Worm (Caenorhabditis elegans) whole organism, L4 larva: ENCODE measurements around the gene uda-1.

Source experiments
- F49E8.2 ChIP-seq: sonication (generic microtip); optimal IDR thresholded peaks from 2 replicates; lab custom pipeline; 2016; ENCODE audit warnings: missing compliant biosample characterization, mild to moderate bottlenecking, missing genetic modification characterization, borderline replicate concordance
- T26A8.4 ChIP-seq: fragments of 200-800 bp; sonication (Bioruptor generic); IDR thresholded peaks from 2 replicates; pipeline ENCODE4 v1.3.6; 2022; ENCODE audit warnings: missing genetic modification characterization, missing compliant biosample characterization
- Y105C5A.15 ChIP-seq: fragments of 200-800 bp; sonication (Bioruptor generic); IDR thresholded peaks from 2 replicates; pipeline ENCODE4 v1.3.6; 2022; ENCODE audit warnings: missing genetic modification characterization, missing compliant biosample characterization
- aly-2 ChIP-seq: sonication (generic microtip); optimal IDR thresholded peaks from 2 replicates; lab custom pipeline; 2018; ENCODE audit warnings: missing biosample characterization, missing genetic modification characterization
- ama-1 ChIP-seq: fragments of 150-350 bp; optimal IDR thresholded peaks from 2 replicates; lab custom pipeline; 2014; ENCODE audit warnings: inconsistent platforms, mixed read lengths
- arid-1 ChIP-seq: fragments of 200-800 bp; sonication (Bioruptor generic); conservative IDR thresholded peaks from 2 replicates; pipeline ENCODE4 v1.3.6; 2022; ENCODE audit warnings: missing genetic modification reagents, missing genetic modification characterization, missing compliant biosample characterization
- daf-16 ChIP-seq, 3 experiments: sonication (generic microtip); optimal IDR thresholded peaks; 2 replicates each; lab custom pipeline; 2016 to 2017; ENCODE audit warnings: missing genetic modification characterization in 3 of 3, missing genetic modification reagents in 3 of 3, mild to moderate bottlenecking in 2 of 3, missing compliant biosample characterization in 2 of 3, missing biosample characterization in 1 of 3, moderate library complexity in 1 of 3
- dmd-6 ChIP-seq: fragments of 200-800 bp; sonication (Bioruptor generic); IDR thresholded peaks from 2 replicates; pipeline ENCODE4 v1.3.6; 2022; ENCODE audit warnings: missing genetic modification reagents, missing genetic modification characterization, missing compliant biosample characterization
- dpl-1 ChIP-seq: fragments of 150-350 bp; optimal IDR thresholded peaks from 2 replicates; lab custom pipeline; 2014; ENCODE audit warnings: missing biosample characterization, missing genetic modification reagents, missing genetic modification characterization
- egl-27 ChIP-seq: sonication (generic microtip); optimal IDR thresholded peaks from 3 replicates; lab custom pipeline; 2017; ENCODE audit warnings: missing biosample characterization, missing genetic modification reagents, missing genetic modification characterization
- gei-8 ChIP-seq: fragments of 200-800 bp; sonication (Bioruptor generic); optimal IDR thresholded peaks from 2 replicates; lab custom pipeline; 2018; ENCODE audit warnings: mild to moderate bottlenecking, missing genetic modification characterization, missing compliant biosample characterization
- hif-1 ChIP-seq, 2 experiments: sonication (generic microtip); optimal IDR thresholded peaks; 2 replicates each; lab custom pipeline; 2016 to 2017; ENCODE audit warnings: missing compliant biosample characterization in 2 of 2, missing genetic modification characterization in 2 of 2, missing genetic modification reagents in 2 of 2, missing genotype in 2 of 2, mild to moderate bottlenecking in 1 of 2
- hlh-11 ChIP-seq: fragments of 200-800 bp; sonication (Bioruptor generic); optimal IDR thresholded peaks from 2 replicates; lab custom pipeline; 2018; ENCODE audit warnings: mild to moderate bottlenecking, missing genetic modification characterization, missing compliant biosample characterization
- hlh-30 ChIP-seq: sonication (generic microtip); optimal IDR thresholded peaks from 2 replicates; lab custom pipeline; 2017; ENCODE audit warnings: antibody characterized with exemption, mild to moderate bottlenecking, missing genetic modification characterization, missing compliant biosample characterization; ENCODE audit not compliant: insufficient read depth
- hmg-1.1 ChIP-seq: fragments of 200-800 bp; sonication (Bioruptor generic); IDR thresholded peaks from 2 replicates; pipeline ENCODE4 v1.3.6; 2022; ENCODE audit warnings: missing genetic modification reagents, missing genetic modification characterization, missing compliant biosample characterization
- lim-7 ChIP-seq: fragments of 200-800 bp; sonication (Bioruptor generic); IDR thresholded peaks from 2 replicates; pipeline ENCODE4 v1.3.6; 2022; ENCODE audit warnings: missing genetic modification characterization, missing compliant biosample characterization
- lin-13 ChIP-seq: fragments of 150-350 bp; optimal IDR thresholded peaks from 2 replicates; lab custom pipeline; 2014; ENCODE audit warnings: missing biosample characterization, missing genetic modification reagents, missing genetic modification characterization
- lin-38 ChIP-seq: fragments of 200-800 bp; sonication (Bioruptor generic); IDR thresholded peaks from 2 replicates; pipeline ENCODE4 v1.3.6; 2022; ENCODE audit warnings: missing genetic modification reagents, missing genetic modification characterization, missing compliant biosample characterization
- lir-3 ChIP-seq: sonication (generic microtip); optimal IDR thresholded peaks from 2 replicates; lab custom pipeline; 2016; ENCODE audit warnings: mild to moderate bottlenecking, missing genetic modification characterization, missing compliant biosample characterization
- mdl-1 ChIP-seq, 2 experiments: fragments of 150-350 bp in 1 of 2; sonication (generic microtip) in 1 of 2; optimal IDR thresholded peaks; 2 replicates each; lab custom pipeline; 2014 to 2017; ENCODE audit warnings: missing biosample characterization in 2 of 2, missing genetic modification characterization in 2 of 2
- mxl-3 ChIP-seq: fragments of 200-800 bp; sonication (Bioruptor generic); optimal IDR thresholded peaks from 2 replicates; lab custom pipeline; 2018; ENCODE audit warnings: mild to moderate bottlenecking, missing genetic modification characterization, missing compliant biosample characterization
- nhr-102 ChIP-seq: sonication (generic microtip); optimal IDR thresholded peaks from 2 replicates; lab custom pipeline; 2016; ENCODE audit warnings: mild to moderate bottlenecking, missing genetic modification characterization, moderate library complexity, missing compliant biosample characterization
- nhr-11 ChIP-seq: fragments of 150-350 bp; optimal IDR thresholded peaks from 2 replicates; lab custom pipeline; 2014; ENCODE audit warnings: missing biosample characterization, missing genetic modification characterization
- nhr-111 ChIP-seq: fragments of 200-800 bp; sonication (Bioruptor generic); optimal IDR thresholded peaks from 2 replicates; lab custom pipeline; 2018; ENCODE audit warnings: mild to moderate bottlenecking, missing genetic modification characterization, missing compliant biosample characterization
- nhr-25 ChIP-seq: sonication (generic microtip); optimal IDR thresholded peaks from 2 replicates; lab custom pipeline; 2017; ENCODE audit warnings: missing genetic modification characterization, mild to moderate bottlenecking, missing compliant biosample characterization, antibody characterized with exemption, moderate library complexity, borderline replicate concordance; ENCODE audit not compliant: insufficient read depth
- nhr-28 ChIP-seq: fragments of 150-350 bp; optimal IDR thresholded peaks from 2 replicates; lab custom pipeline; 2014; ENCODE audit warnings: missing biosample characterization, missing genetic modification characterization
- pha-4 ChIP-seq, 2 experiments: fragments of 150-350 bp in 1 of 2; fragments of 200-800 bp in 1 of 2; sonication (Bioruptor generic) in 1 of 2; IDR thresholded peaks in 1 of 2; optimal IDR thresholded peaks in 1 of 2; 2 replicates each; pipeline versions ENCODE4 v1.3.6 to Lab custom; 2014 to 2022; ENCODE audit warnings: missing genetic modification characterization in 2 of 2, missing genetic modification reagents in 2 of 2, missing biosample characterization in 1 of 2, missing compliant biosample characterization in 1 of 2
- pqm-1 ChIP-seq: sonication (generic microtip); optimal IDR thresholded peaks from 2 replicates; lab custom pipeline; 2017; ENCODE audit warnings: missing biosample characterization, missing genetic modification characterization
- rbr-2 ChIP-seq: sonication (generic microtip); optimal IDR thresholded peaks from 2 replicates; lab custom pipeline; 2016; ENCODE audit warnings: missing genotype, missing genetic modification characterization, missing compliant biosample characterization
- sdz-12 ChIP-seq: fragments of 200-800 bp; sonication (Bioruptor generic); optimal IDR thresholded peaks from 2 replicates; lab custom pipeline; 2018; ENCODE audit warnings: mild to moderate bottlenecking, missing genetic modification characterization, missing compliant biosample characterization
- spr-3 ChIP-seq: fragments of 200-800 bp; sonication (Bioruptor generic); optimal IDR thresholded peaks from 2 replicates; lab custom pipeline; 2018; ENCODE audit warnings: mild to moderate bottlenecking, missing genetic modification characterization, missing compliant biosample characterization
- unc-130 ChIP-seq: sonication (generic microtip); optimal IDR thresholded peaks from 2 replicates; lab custom pipeline; 2016; ENCODE audit warnings: missing genetic modification reagents, missing genetic modification characterization, missing compliant biosample characterization
- unc-62 ChIP-seq, 3 experiments: fragments of 150-350 bp in 1 of 3; sonication (generic microtip); optimal IDR thresholded peaks in 2 of 3; peaks in 1 of 3; 1 replicate in 1 of 3; 2 replicates in 2 of 3; lab custom pipeline; 2014 to 2017; ENCODE audit warnings: missing biosample characterization in 3 of 3, missing genetic modification characterization in 3 of 3, missing genetic modification reagents in 3 of 3, missing genotype in 1 of 3
- vab-7 ChIP-seq: fragments of 200-800 bp; sonication (Bioruptor generic); IDR thresholded peaks from 2 replicates; pipeline ENCODE4 v1.3.6; 2022; ENCODE audit warnings: missing genetic modification reagents, missing genetic modification characterization, missing compliant biosample characterization
- zfp-2 ChIP-seq: sonication (generic microtip); optimal IDR thresholded peaks from 2 replicates; lab custom pipeline; 2016; ENCODE audit warnings: mild to moderate bottlenecking, missing genetic modification characterization, missing compliant biosample characterization

The uda-1 gene

ce11 chrV:10019934-10020333, 15.4 kb downstream of the uda-1 start:
- peak in 1 of 2 experiments; percentile 63 for TF ChIP-seq daf-16 (GFP tag; optimal IDR thresholded peaks at IDR 0.05; lab: Kevin White, UChicago)
- TF ChIP-seq daf-16 (tag; optimal IDR thresholded peaks at IDR 0.05; lab: Kevin White, UChicago): peak; percentile 85
- TF ChIP-seq dpl-1 (GFP tag; lab: Kevin White, UChicago): no peak
- TF ChIP-seq hlh-11 (tag; lab: Kevin White, UChicago): peak; percentile 64
- no peak for TF ChIP-seq pha-4 (GFP tag; IDR thresholded peaks at IDR 0.05; lab: Robert Waterston, UW)
- TF ChIP-seq pha-4 (tag; optimal IDR thresholded peaks at IDR 0.05; lab: Kevin White, UChicago): peak; percentile 73
- peak; percentile 87 for TF ChIP-seq hlh-30 (tag; lab: Kevin White, UChicago)
- peak; percentile 48; the same call in 1 of the 2 replicates for TF ChIP-seq dmd-6 (GFP tag; lab: Robert Waterston, UW)
- TF ChIP-seq F49E8.2 (tag; lab: Kevin White, UChicago): no peak
- 0 out of 2 replicates have a peak, but pooled peaks have one; percentile 13 for TF ChIP-seq lin-38 (GFP tag; lab: Robert Waterston, UW)
- no peak for TF ChIP-seq lim-7 (GFP tag; lab: Robert Waterston, UW)
- TF ChIP-seq ama-1: peak; percentile 0
- peak; percentile 48; the same call in 1 of the 2 replicates for TF ChIP-seq Y105C5A.15 (GFP tag; lab: Robert Waterston, UW)
- TF ChIP-seq sdz-12 (GFP tag; lab: Kevin White, UChicago): no peak
- TF ChIP-seq vab-7 (GFP tag; lab: Robert Waterston, UW): 0 out of 2 replicates have a peak, but pooled peaks have one; percentile 20
- TF ChIP-seq hif-1 (tag; optimal IDR thresholded peaks at IDR 0.05; lab: Kevin White, UChicago): peak in 1 of 2 experiments; percentile 36
- peak; percentile 84 to 88 for TF ChIP-seq mdl-1 (tag; optimal IDR thresholded peaks at IDR 0.05; lab: Kevin White, UChicago)
- no peak for TF ChIP-seq T26A8.4 (GFP tag; lab: Robert Waterston, UW)
- TF ChIP-seq rbr-2: peak; percentile 58
- TF ChIP-seq nhr-11 (tag; lab: Kevin White, UChicago): peak; percentile 36
- TF ChIP-seq, all 104 proteins: peak for 13

- no peak for TF ChIP-seq nhr-28 (tag; lab: Kevin White, UChicago)
- TF ChIP-seq aly-2 (tag; lab: Kevin White, UChicago): peak; percentile 59
- no peak for TF ChIP-seq mdl-1 (tag; optimal IDR thresholded peaks at IDR 0.05; lab: Kevin White, UChicago)
- no peak for TF ChIP-seq zfp-2
- peak; percentile 46 for TF ChIP-seq lin-38 (GFP tag; lab: Robert Waterston, UW)
- peak; percentile 81 for TF ChIP-seq unc-130 (GFP tag; lab: Kevin White, UChicago)
- peak; percentile 45; the same call in 1 of the 2 replicates for TF ChIP-seq pha-4 (GFP tag; IDR thresholded peaks at IDR 0.05; lab: Robert Waterston, UW)
- TF ChIP-seq pha-4 (tag; optimal IDR thresholded peaks at IDR 0.05; lab: Kevin White, UChicago): no peak
- no peak for TF ChIP-seq nhr-102 (tag; lab: Kevin White, UChicago)
- TF ChIP-seq F49E8.2 (tag; lab: Kevin White, UChicago): peak; percentile 52
- peak; percentile 2 for TF ChIP-seq gei-8 (GFP tag; lab: Kevin White, UChicago)
- TF ChIP-seq nhr-11 (tag; lab: Kevin White, UChicago): no peak
- no peak for TF ChIP-seq spr-3 (GFP tag; lab: Kevin White, UChicago)
- TF ChIP-seq hmg-1.1 (GFP tag; lab: Robert Waterston, UW): no peak
- no peak for TF ChIP-seq ama-1
- TF ChIP-seq nhr-25 (tag; lab: Kevin White, UChicago): no peak
These were observed 18.5 kb downstream of the uda-1 start for ce11 chrV:10023062-10023536.

- TF ChIP-seq hif-1 (tag; optimal IDR thresholded peaks at IDR 0.05; lab: Kevin White, UChicago): no peak
- no peak for TF ChIP-seq pqm-1 (tag; lab: Kevin White, UChicago)
- no peak for TF ChIP-seq mxl-3 (GFP tag; lab: Kevin White, UChicago)
- no peak for TF ChIP-seq arid-1 (GFP tag; lab: Robert Waterston, UW)
- TF ChIP-seq nhr-111 (GFP tag; lab: Kevin White, UChicago): no peak
- TF ChIP-seq egl-27 (tag; lab: Kevin White, UChicago): no peak
- TF ChIP-seq lin-13 (GFP tag; lab: Kevin White, UChicago): peak; percentile 4
- TF ChIP-seq unc-130 (GFP tag; lab: Kevin White, UChicago): no peak
- TF ChIP-seq lir-3: no peak
- TF ChIP-seq daf-16 (GFP tag; optimal IDR thresholded peaks at IDR 0.05; lab: Kevin White, UChicago): no peak
- TF ChIP-seq daf-16 (tag; optimal IDR thresholded peaks at IDR 0.05; lab: Kevin White, UChicago): peak; percentile 46
- TF ChIP-seq unc-62 (GFP tag; optimal IDR thresholded peaks at IDR 0.05 in 1 of 2; lab: Kevin White, UChicago): peak in 1 of 2 experiments; percentile 42
- no peak for TF ChIP-seq unc-62 (tag; optimal IDR thresholded peaks at IDR 0.05; lab: Kevin White, UChicago)
These were observed 26.4 kb downstream of the uda-1 start, which contains the start of gene acl-2 for ce11 chrV:10030992-10031383. TSS of gene acl-2 (minus strand) at chrV:10031092.
